Fruit fly (Drosophila melanogaster) whole organism, embryonic: Measurements from ENCODE around the gene MESK4.

Experiments
- Atf6 ChIP-seq: fragments of 200-800 bp; sonication (Bioruptor generic); IDR thresholded peaks from 2 replicates; pipeline ENCODE4 v1.3.6; 2022; ENCODE audit warnings: missing biosample characterization, missing genetic modification characterization
- CG10321 ChIP-seq: fragments of 200-800 bp; sonication (Bioruptor generic); IDR thresholded peaks from 2 replicates; pipeline ENCODE4 v1.3.6; 2022; ENCODE audit warnings: missing biosample characterization, missing genetic modification characterization
- CG10654 ChIP-seq: fragments of 200-800 bp; sonication (Bioruptor generic); optimal IDR thresholded peaks from 2 replicates; lab custom pipeline; 2016; ENCODE audit warnings: missing biosample characterization, missing genetic modification characterization
- CG11695 ChIP-seq: fragments of 200-800 bp; sonication (Bioruptor generic); IDR thresholded peaks from 3 replicates; pipeline ENCODE4 v1.3.6; 2022; ENCODE audit warnings: missing biosample characterization, missing genetic modification characterization
- CG12236 ChIP-seq: fragments of 200-800 bp; sonication (Bioruptor generic); optimal IDR thresholded peaks from 2 replicates; lab custom pipeline; 2016; ENCODE audit warnings: missing biosample characterization, missing genetic modification characterization
- CG12744 ChIP-seq: fragments of 200-800 bp; sonication (Bioruptor generic); optimal IDR thresholded peaks from 2 replicates; lab custom pipeline; 2016; ENCODE audit warnings: missing biosample characterization, missing genetic modification characterization
- CG13894 ChIP-seq: fragments of 200-800 bp; sonication (Bioruptor generic); optimal IDR thresholded peaks from 3 replicates; lab custom pipeline; 2018; ENCODE audit warnings: missing biosample characterization, mild to moderate bottlenecking, missing genetic modification characterization, moderate library complexity
- CG15073 ChIP-seq: fragments of 200-800 bp; sonication (Bioruptor generic); optimal IDR thresholded peaks from 2 replicates; lab custom pipeline; 2016; ENCODE audit warnings: missing biosample characterization, missing genetic modification characterization
- CG15269 ChIP-seq: fragments of 200-800 bp; sonication (Bioruptor generic); optimal IDR thresholded peaks from 2 replicates; lab custom pipeline; 2018; ENCODE audit warnings: missing biosample characterization, mild to moderate bottlenecking, missing genetic modification characterization, moderate library complexity
- CG15514 ChIP-seq: fragments of 200-800 bp; sonication (Bioruptor generic); optimal IDR thresholded peaks from 3 replicates; lab custom pipeline; 2017; ENCODE audit warnings: missing biosample characterization, missing genetic modification characterization, mild to moderate bottlenecking, moderate library complexity, missing genetic modification reagents
- CG17186 ChIP-seq: fragments of 200-800 bp; sonication (Bioruptor generic); optimal IDR thresholded peaks from 3 replicates; lab custom pipeline; 2017; ENCODE audit warnings: missing biosample characterization, missing genetic modification reagents, missing genetic modification characterization
- CG2199 ChIP-seq: fragments of 200-800 bp; sonication (Bioruptor generic); IDR thresholded peaks from 3 replicates; pipeline ENCODE4 v1.3.6; 2022; ENCODE audit warnings: missing biosample characterization, missing genetic modification characterization
- CG31441 ChIP-seq: fragments of 200-800 bp; sonication (Bioruptor generic); IDR thresholded peaks from 2 replicates; pipeline ENCODE4 v1.3.6; 2022; ENCODE audit warnings: missing biosample characterization, missing genetic modification characterization
- CG4820 ChIP-seq: fragments of 200-800 bp; sonication (Bioruptor generic); optimal IDR thresholded peaks from 3 replicates; lab custom pipeline; 2016; ENCODE audit warnings: missing biosample characterization, missing genetic modification characterization
- CG6765 ChIP-seq: fragments of 200-800 bp; sonication (Bioruptor generic); optimal IDR thresholded peaks from 3 replicates; lab custom pipeline; 2017; ENCODE audit warnings: missing biosample characterization, mild to moderate bottlenecking, missing genetic modification characterization
- CG7357 ChIP-seq: fragments of 200-800 bp; sonication (Bioruptor generic); IDR thresholded peaks from 3 replicates; pipeline ENCODE4 v1.3.6; 2022; ENCODE audit warnings: missing biosample characterization, missing genetic modification characterization
- CG7928 ChIP-seq: fragments of 200-800 bp; sonication (Bioruptor generic); optimal IDR thresholded peaks from 2 replicates; lab custom pipeline; 2017; ENCODE audit warnings: missing biosample characterization, mild to moderate bottlenecking, missing genetic modification characterization
- CG9876 ChIP-seq: fragments of 200-800 bp; sonication (Bioruptor generic); optimal IDR thresholded peaks from 2 replicates; lab custom pipeline; 2016; ENCODE audit warnings: missing biosample characterization, missing genetic modification characterization
- Eip74EF ChIP-seq, 2 experiments: fragments of 200-800 bp in 1 of 2; fragments of >200 bp in 1 of 2; sonication (Bioruptor generic) in 1 of 2; optimal IDR thresholded peaks; 2 replicates each; lab custom pipeline; 2017 to 2019; ENCODE audit warnings: missing biosample characterization in 2 of 2, missing genetic modification characterization in 2 of 2, mild to moderate bottlenecking in 1 of 2, moderate library complexity in 1 of 2
- Fer1 ChIP-seq: fragments of 200-800 bp; sonication (Bioruptor generic); optimal IDR thresholded peaks from 2 replicates; lab custom pipeline; 2017; ENCODE audit warnings: missing biosample characterization, mild to moderate bottlenecking, missing genetic modification characterization
- Hmr ChIP-seq: fragments of 200-800 bp; sonication (Bioruptor generic); optimal IDR thresholded peaks from 3 replicates; lab custom pipeline; 2017; ENCODE audit warnings: mild to moderate bottlenecking, missing biosample characterization, missing genetic modification reagents, missing genetic modification characterization
- Jarid2 ChIP-seq: fragments of 200-800 bp; sonication (Bioruptor generic); optimal IDR thresholded peaks from 3 replicates; lab custom pipeline; 2017; ENCODE audit warnings: mild to moderate bottlenecking, missing biosample characterization, missing genetic modification reagents, missing genetic modification characterization
- Lpt ChIP-seq: fragments of >200 bp; optimal IDR thresholded peaks from 2 replicates; lab custom pipeline; 2018; ENCODE audit warnings: missing biosample characterization, missing genetic modification characterization
- Max ChIP-seq: fragments of 200-800 bp; sonication (Bioruptor generic); optimal IDR thresholded peaks from 2 replicates; lab custom pipeline; 2016; ENCODE audit warnings: missing biosample characterization, mild to moderate bottlenecking, missing genetic modification characterization
- Mes4 ChIP-seq: fragments of 200-800 bp; sonication (Bioruptor generic); optimal IDR thresholded peaks from 2 replicates; lab custom pipeline; 2016; ENCODE audit warnings: missing biosample characterization, missing genetic modification characterization
- Ravus ChIP-seq: fragments of 200-800 bp; sonication (Bioruptor generic); IDR thresholded peaks from 2 replicates; pipeline ENCODE4 v1.3.6; 2022; ENCODE audit warnings: missing biosample characterization, missing genetic modification characterization
- Sox102F ChIP-seq: fragments of 200-800 bp; sonication (Bioruptor generic); optimal IDR thresholded peaks from 2 replicates; lab custom pipeline; 2018; ENCODE audit warnings: missing biosample characterization, mild to moderate bottlenecking, missing genetic modification characterization, moderate library complexity
- Stat92E ChIP-seq, 3 experiments: fragments of >200 bp in 2 of 3; fragments of 200-800 bp in 1 of 3; sonication (Bioruptor generic) in 1 of 3; optimal IDR thresholded peaks; 2 replicates each; lab custom pipeline; 2017 to 2019; ENCODE audit warnings: missing biosample characterization in 3 of 3, missing genetic modification characterization in 3 of 3, mild to moderate bottlenecking in 1 of 3, moderate library complexity in 1 of 3
- ac ChIP-seq: fragments of 200-800 bp; sonication (Bioruptor generic); optimal IDR thresholded peaks from 3 replicates; lab custom pipeline; 2017; ENCODE audit warnings: missing biosample characterization, mild to moderate bottlenecking, missing genetic modification characterization
- chm ChIP-seq: fragments of 200-800 bp; sonication (Bioruptor generic); IDR thresholded peaks from 2 replicates; pipeline ENCODE4 v1.3.6; 2022; ENCODE audit warnings: missing biosample characterization, missing genetic modification characterization
- chn ChIP-seq: fragments of 200-800 bp; sonication (Bioruptor generic); optimal IDR thresholded peaks from 2 replicates; lab custom pipeline; 2016; ENCODE audit warnings: missing biosample characterization, missing genetic modification characterization
- corto ChIP-seq: fragments of 200-800 bp; sonication (Bioruptor generic); optimal IDR thresholded peaks from 2 replicates; lab custom pipeline; 2016; ENCODE audit warnings: missing biosample characterization, mild to moderate bottlenecking, missing genetic modification characterization, moderate library complexity
- gfzf ChIP-seq: fragments of 200-800 bp; sonication (Bioruptor generic); optimal IDR thresholded peaks from 2 replicates; lab custom pipeline; 2016; ENCODE audit warnings: missing biosample characterization, mild to moderate bottlenecking, missing genetic modification characterization, moderate library complexity
- h ChIP-seq: fragments of >200 bp; optimal IDR thresholded peaks from 2 replicates; lab custom pipeline; 2017
- ham ChIP-seq: fragments of 200-800 bp; sonication (Bioruptor generic); IDR thresholded peaks from 2 replicates; pipeline ENCODE4 v1.3.6; 2022; ENCODE audit warnings: missing biosample characterization, missing genetic modification characterization
- jigr1 ChIP-seq: fragments of 200-800 bp; sonication (Bioruptor generic); IDR thresholded peaks from 3 replicates; pipeline ENCODE4 v1.3.6; 2022; ENCODE audit warnings: missing biosample characterization, missing genetic modification characterization
- klu ChIP-seq: fragments of 200-800 bp; sonication (Bioruptor generic); IDR thresholded peaks from 2 replicates; pipeline ENCODE4 v1.3.6; 2022; ENCODE audit warnings: missing biosample characterization, missing genetic modification characterization
- p53 ChIP-seq: fragments of 200-800 bp; sonication (Bioruptor generic); optimal IDR thresholded peaks from 2 replicates; lab custom pipeline; 2016; ENCODE audit warnings: missing biosample characterization, missing genetic modification characterization
- ro ChIP-seq: fragments of 200-800 bp; sonication (Bioruptor generic); IDR thresholded peaks from 2 replicates; pipeline ENCODE4 v1.3.6; 2022; ENCODE audit warnings: missing biosample characterization, missing genetic modification characterization
- sc ChIP-seq, 3 experiments: fragments of >200 bp in 2 of 3; fragments of 200-800 bp in 1 of 3; sonication (Bioruptor generic) in 1 of 3; optimal IDR thresholded peaks; 2 replicates in 2 of 3; 3 replicates in 1 of 3; lab custom pipeline; 2017; ENCODE audit warnings: mild to moderate bottlenecking in 1 of 3, missing biosample characterization in 1 of 3, missing genetic modification characterization in 1 of 3, missing genetic modification reagents in 1 of 3
- sd ChIP-seq: fragments of 200-800 bp; sonication (Bioruptor generic); optimal IDR thresholded peaks from 3 replicates; lab custom pipeline; 2018; ENCODE audit warnings: missing biosample characterization, mild to moderate bottlenecking, missing genetic modification characterization, moderate library complexity
- slbo ChIP-seq: fragments of 200-800 bp; sonication (Bioruptor generic); IDR thresholded peaks from 2 replicates; pipeline ENCODE4 v1.3.6; 2022; ENCODE audit warnings: missing biosample characterization, missing genetic modification characterization
- slou ChIP-seq: fragments of 200-800 bp; sonication (Bioruptor generic); optimal IDR thresholded peaks from 3 replicates; lab custom pipeline; 2016; ENCODE audit warnings: missing biosample characterization, missing genetic modification characterization
- sob ChIP-seq: fragments of 200-800 bp; sonication (Bioruptor generic); IDR thresholded peaks from 2 replicates; pipeline ENCODE4 v1.3.6; 2022; ENCODE audit warnings: missing biosample characterization, missing genetic modification characterization
- tap ChIP-seq: fragments of 200-800 bp; optimal IDR thresholded peaks from 3 replicates; lab custom pipeline; 2019; ENCODE audit warnings: missing biosample characterization, mild to moderate bottlenecking, missing genetic modification characterization, moderate library complexity
- vnd ChIP-seq: fragments of 200-800 bp; sonication (Bioruptor generic); IDR thresholded peaks from 3 replicates; pipeline ENCODE4 v1.3.6; 2022; ENCODE audit warnings: missing biosample characterization, missing genetic modification characterization; ENCODE audit not compliant: partially characterized antibody
- vvl ChIP-seq: fragments of 200-800 bp; sonication (Bioruptor generic); IDR thresholded peaks from 2 replicates; pipeline ENCODE4 v1.3.6; 2022; ENCODE audit warnings: missing biosample characterization, missing genetic modification characterization
- z ChIP-seq: fragments of 200-800 bp; sonication (Bioruptor generic); IDR thresholded peaks from 3 replicates; pipeline ENCODE4 v1.3.6; 2022; ENCODE audit warnings: missing biosample characterization, missing genetic modification characterization

Gene MESK4

dm6 chr3R:16986181-16987074 is 2.2 kb upstream of the MESK4 start (continued):
- TF ChIP-seq CG7928 (GFP tag; lab: Kevin White, UChicago) (peak; percentile 69), klu (peak; percentile 91), Jarid2 (GFP tag; lab: Kevin White, UChicago) (peak; percentile 70), vvl (GFP tag; lab: Robert Waterston, UW) (peak; percentile 97), CG15073 (GFP tag; lab: Kevin White, UChicago) (peak; percentile 12), slou (GFP tag; lab: Kevin White, UChicago) (peak; percentile 51), chn (GFP tag; lab: Kevin White, UChicago) (peak; percentile 88), z (GFP tag; lab: Robert Waterston, UW) (peak; percentile 88), CG12236 (GFP tag; lab: Kevin White, UChicago) (peak; percentile 72), tap (tag; lab: Kevin White, UChicago) (peak; percentile 54), Max (GFP tag; lab: Kevin White, UChicago) (peak; percentile 83), CG11695 (GFP tag; lab: Robert Waterston, UW) (peak; percentile 94), CG10321 (GFP tag; lab: Robert Waterston, UW) (peak; percentile 80), Lpt (GFP tag; lab: Kevin White, UChicago) (no peak), CG6765 (GFP tag; lab: Kevin White, UChicago) (peak; percentile 88), Stat92E (GFP tag; optimal IDR thresholded peaks at IDR 0.05; lab: Kevin White, UChicago) (no peak), gfzf (peak; percentile 11), sd (tag; lab: Kevin White, UChicago) (peak; percentile 93), vnd (GFP tag; lab: Robert Waterston, UW) (peak; percentile 55; the same call in 2 of the 3 replicates), slbo (GFP tag; lab: Robert Waterston, UW) (peak; percentile 99), p53 (GFP tag; lab: Kevin White, UChicago) (peak; percentile 83), CG10654 (peak; percentile 86), Eip74EF (GFP tag; optimal IDR thresholded peaks at IDR 0.05; lab: Kevin White, UChicago) (peak in 1 of 2 experiments; percentile 87), CG9876 (GFP tag; lab: Kevin White, UChicago) (peak; percentile 93), sob (peak; percentile 99), CG15514 (peak; percentile 92), Ravus (GFP tag; lab: Robert Waterston, UW) (peak; percentile 83), CG2199 (GFP tag; lab: Robert Waterston, UW) (peak; percentile 93), ham (peak; percentile 97), CG12744 (GFP tag; lab: Kevin White, UChicago) (peak; percentile 91), CG13894 (peak; percentile 95), h (lab: Kevin White, UChicago) (no peak), CG31441 (peak; percentile 79), CG7357 (peak; percentile 89), chm (GFP tag; lab: Robert Waterston, UW) (peak; percentile 84; the same call in 1 of the 2 replicates), ac (GFP tag; lab: Kevin White, UChicago) (peak; percentile 10), CG15269 (tag; lab: Kevin White, UChicago) (peak; percentile 97), Sox102F (GFP tag; lab: Kevin White, UChicago) (peak; percentile 78), sc (optimal IDR thresholded peaks at IDR 0.05; lab: Kevin White, UChicago) (no peak), sc (GFP tag; optimal IDR thresholded peaks at IDR 0.05; lab: Kevin White, UChicago) (no peak), Fer1 (GFP tag; lab: Kevin White, UChicago) (peak; percentile 96), Mes4 (peak; percentile 81), Atf6 (GFP tag; lab: Robert Waterston, UW) (peak; percentile 98), Hmr (GFP tag; lab: Kevin White, UChicago) (peak; percentile 97), corto (GFP tag; lab: Kevin White, UChicago) (peak; percentile 70), ro (GFP tag; lab: Robert Waterston, UW) (peak; percentile 84), CG17186 (GFP tag; lab: Kevin White, UChicago) (no peak), CG4820 (GFP tag; lab: Kevin White, UChicago) (peak; percentile 70), jigr1 (GFP tag; lab: Robert Waterston, UW) (peak; percentile 81; the same call in 1 of the 3 replicates)
